Worm (Caenorhabditis elegans): ENCODE results near the gene acs-10.

ce11 chrV:14176572-14176971 lies 30.3 kb downstream of the acs-10 start:
- TF ChIP-seq mxl-1 (tag; optimal IDR thresholded peaks at IDR 0.05) (no peak), Y95B8A.8 (GFP tag; IDR thresholded peaks at IDR 0.05) (no peak), C17E4.6 (GFP tag; IDR thresholded peaks at IDR 0.05) (no peak), snpc-3.4 (tag; optimal IDR thresholded peaks at IDR 0.05) (no peak), snpc-4 (GFP tag; optimal IDR thresholded peaks at IDR 0.05) (no peak), snpc-4 (tag; optimal IDR thresholded peaks at IDR 0.05) (no peak), nfya-1 (tag; optimal IDR thresholded peaks at IDR 0.05; ENCODE audit: borderline replicate concordance, insufficient read depth) (no peak), ama-1 (optimal IDR thresholded peaks at IDR 0.05) (no peak), ama-1 (GFP tag; optimal IDR thresholded peaks at IDR 0.05) (no peak), ztf-25 (GFP tag; IDR thresholded peaks at IDR 0.05) (no peak)
